Worm (Caenorhabditis elegans) whole organism, L4 larva: ENCODE results near the gene F43C11.2.

Experiments
- ceh-62 ChIP-seq: sonication (generic microtip); optimal IDR thresholded peaks from 2 replicates; lab custom pipeline; 2017; ENCODE audit warnings: missing biosample characterization, missing genetic modification characterization
- fos-1 ChIP-seq: fragments of 150-350 bp; optimal IDR thresholded peaks from 2 replicates; lab custom pipeline; 2014; ENCODE audit warnings: missing biosample characterization, missing genetic modification characterization
- jun-1 ChIP-seq: fragments of 150-350 bp; optimal IDR thresholded peaks from 2 replicates; lab custom pipeline; 2014; ENCODE audit warnings: missing biosample characterization, missing genetic modification reagents, missing genetic modification characterization
- lin-29 ChIP-seq: fragments of 200-800 bp; sonication (Bioruptor generic); IDR thresholded peaks from 2 replicates; pipeline ENCODE4 v1.3.6; 2022; ENCODE audit warnings: missing genetic modification reagents, missing genetic modification characterization, missing compliant biosample characterization
- mes-2 ChIP-seq: sonication (generic microtip); optimal IDR thresholded peaks from 2 replicates; lab custom pipeline; 2016; ENCODE audit warnings: missing genotype, mild to moderate bottlenecking, missing genetic modification characterization, missing compliant biosample characterization; ENCODE audit not compliant: poor library complexity, severe bottlenecking
- nhr-111 ChIP-seq: fragments of 200-800 bp; sonication (Bioruptor generic); optimal IDR thresholded peaks from 2 replicates; lab custom pipeline; 2018; ENCODE audit warnings: mild to moderate bottlenecking, missing genetic modification characterization, missing compliant biosample characterization
- nhr-77 ChIP-seq: fragments of 150-350 bp; optimal IDR thresholded peaks from 2 replicates; lab custom pipeline; 2014; ENCODE audit warnings: missing biosample characterization, missing genetic modification characterization
- pha-4 ChIP-seq, 2 experiments: fragments of 150-350 bp in 1 of 2; fragments of 200-800 bp in 1 of 2; sonication (Bioruptor generic) in 1 of 2; IDR thresholded peaks in 1 of 2; optimal IDR thresholded peaks in 1 of 2; 2 replicates each; pipeline versions ENCODE4 v1.3.6 to Lab custom; 2014 to 2022; ENCODE audit warnings: missing genetic modification characterization in 2 of 2, missing genetic modification reagents in 2 of 2, missing biosample characterization in 1 of 2, missing compliant biosample characterization in 1 of 2
- pqm-1 ChIP-seq: sonication (generic microtip); optimal IDR thresholded peaks from 2 replicates; lab custom pipeline; 2017; ENCODE audit warnings: missing biosample characterization, missing genetic modification characterization
- unc-62 ChIP-seq, 3 experiments: fragments of 150-350 bp in 1 of 3; sonication (generic microtip); optimal IDR thresholded peaks in 2 of 3; peaks in 1 of 3; 1 replicate in 1 of 3; 2 replicates in 2 of 3; lab custom pipeline; 2014 to 2017; ENCODE audit warnings: missing biosample characterization in 3 of 3, missing genetic modification characterization in 3 of 3, missing genetic modification reagents in 3 of 3, missing genotype in 1 of 3

DNA sequence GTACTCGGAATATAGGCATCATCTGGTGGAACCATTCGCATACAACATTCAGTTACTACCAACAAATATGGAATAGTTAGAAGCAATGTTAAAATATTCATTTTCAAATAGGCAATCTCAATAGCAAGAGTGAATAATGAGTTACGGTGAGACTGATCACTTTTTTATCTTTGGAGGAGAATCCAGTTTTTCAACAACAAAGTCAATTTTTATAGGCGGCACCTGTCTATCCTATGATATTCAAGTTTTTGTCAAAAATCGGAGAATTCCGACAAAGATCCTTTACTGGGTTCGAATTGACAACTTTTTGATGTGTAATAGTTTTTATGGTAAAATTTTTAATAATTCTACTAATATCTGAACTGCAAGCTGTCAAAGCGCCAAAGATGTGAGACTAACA lies 39.2 kb downstream of the F43C11.2 start, which contains the start of gene F16G10.11:
- no peak for TF ChIP-seq nhr-77 (tag; lab: Kevin White, UChicago)
- TF ChIP-seq mes-2 (tag; lab: Kevin White, UChicago): no peak
- TF ChIP-seq ceh-62 (tag; lab: Kevin White, UChicago): no peak
- TF ChIP-seq unc-62 (GFP tag; optimal IDR thresholded peaks at IDR 0.05 in 1 of 2; lab: Kevin White, UChicago): no peak
- no peak for TF ChIP-seq unc-62 (tag; optimal IDR thresholded peaks at IDR 0.05; lab: Kevin White, UChicago)
- TF ChIP-seq fos-1 (tag; lab: Kevin White, UChicago): no peak
- no peak for TF ChIP-seq jun-1
- no peak for TF ChIP-seq lin-29 (GFP tag; lab: Robert Waterston, UW)
- no peak for TF ChIP-seq pqm-1 (tag; lab: Kevin White, UChicago)
- TF ChIP-seq nhr-111 (GFP tag; lab: Kevin White, UChicago): no peak
- no peak for TF ChIP-seq pha-4 (GFP tag; IDR thresholded peaks at IDR 0.05; lab: Robert Waterston, UW)
- TF ChIP-seq pha-4 (tag; optimal IDR thresholded peaks at IDR 0.05; lab: Kevin White, UChicago): no peak
